Fruit fly (Drosophila melanogaster) whole organism, pupa: Measurements from ENCODE around the gene trbd.

Experiments
- CG10348 ChIP-seq: fragments of 200-800 bp; sonication (Bioruptor generic); IDR thresholded peaks from 2 replicates; pipeline ENCODE4 v1.3.6; 2022; ENCODE audit warnings: missing biosample characterization, missing genetic modification characterization
- CG12605 ChIP-seq: fragments of 200-800 bp; sonication (Bioruptor generic); IDR thresholded peaks from 2 replicates; pipeline ENCODE4 v1.3.6; 2022; ENCODE audit warnings: missing biosample characterization, missing genetic modification characterization
- CG13204 ChIP-seq: fragments of 200-800 bp; sonication (Bioruptor generic); optimal IDR thresholded peaks from 2 replicates; lab custom pipeline; 2018; ENCODE audit warnings: missing biosample characterization, mild to moderate bottlenecking, missing genetic modification characterization, moderate library complexity
- CG17806 ChIP-seq: fragments of 200-800 bp; sonication (Bioruptor generic); optimal IDR thresholded peaks from 2 replicates; lab custom pipeline; 2018; ENCODE audit warnings: missing biosample characterization, mild to moderate bottlenecking, missing genetic modification characterization, moderate library complexity
- CG4496 ChIP-seq: fragments of 200-800 bp; sonication (Bioruptor generic); IDR thresholded peaks from 3 replicates; pipeline ENCODE4 v1.3.6; 2022; ENCODE audit warnings: missing biosample characterization, missing genetic modification characterization
- CG8301 ChIP-seq: fragments of 200-800 bp; sonication (Bioruptor generic); optimal IDR thresholded peaks from 2 replicates; lab custom pipeline; 2018; ENCODE audit warnings: missing biosample characterization, mild to moderate bottlenecking, missing genetic modification characterization
- CG9948 ChIP-seq: fragments of 200-800 bp; sonication (Bioruptor generic); optimal IDR thresholded peaks from 2 replicates; lab custom pipeline; 2018; ENCODE audit warnings: missing biosample characterization, mild to moderate bottlenecking, missing genetic modification characterization, moderate library complexity
- Pif1B ChIP-seq: fragments of 200-800 bp; sonication (Bioruptor generic); optimal IDR thresholded peaks from 3 replicates; lab custom pipeline; 2016; ENCODE audit warnings: missing biosample characterization, missing genetic modification characterization
- rn ChIP-seq: fragments of 200-800 bp; sonication (Bioruptor generic); IDR thresholded peaks from 2 replicates; pipeline ENCODE4 v1.3.6; 2022; ENCODE audit warnings: missing biosample characterization, missing genetic modification characterization

dm6 chr3R:9735151-9735550 is 24.3 kb upstream of the trbd start:
- TF ChIP-seq CG17806 (tag; lab: Kevin White, UChicago) (no peak), Pif1B (GFP tag; lab: Kevin White, UChicago) (no peak), CG13204 (no peak), CG10348 (GFP tag; lab: Robert Waterston, UW) (no peak), CG12605 (no peak), CG9948 (no peak), CG4496 (GFP tag; lab: Robert Waterston, UW) (no peak), rn (no peak), CG8301 (no peak)
